Worm (Caenorhabditis elegans): ENCODE results near the gene Y4C6B.4.

DNA sequence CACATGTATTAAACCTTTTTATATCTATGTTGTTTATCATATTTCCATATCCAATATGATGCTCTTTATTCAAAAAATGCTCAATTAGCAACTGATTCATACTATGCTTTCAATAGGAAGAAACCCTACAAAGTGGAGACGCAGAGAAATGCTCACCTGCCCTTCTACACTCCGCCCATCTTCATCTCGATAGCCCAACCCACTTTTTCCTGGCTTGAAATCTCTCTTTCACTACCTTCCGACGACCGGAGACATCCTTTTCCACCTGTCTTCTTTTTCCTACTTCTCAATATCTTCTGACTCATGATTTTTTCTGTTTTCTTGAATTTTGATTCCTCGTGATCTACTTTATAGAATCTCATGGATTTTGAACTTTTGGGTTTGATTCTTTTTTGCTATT, 37.3 kb upstream of the Y4C6B.4 start:
- no peak for TF ChIP-seq nhr-77 (tag; optimal IDR thresholded peaks at IDR 0.05)
- TF ChIP-seq lin-14 (GFP tag; optimal IDR thresholded peaks at IDR 0.05), result no peak
- TF ChIP-seq grh-1 (GFP tag; IDR thresholded peaks at IDR 0.05), result no peak
- TF ChIP-seq mep-1 (tag; optimal IDR thresholded peaks at IDR 0.05), result no peak
- TF ChIP-seq zag-1 (tag; optimal IDR thresholded peaks at IDR 0.05), result no peak
- no peak for TF ChIP-seq rnt-1 (tag; optimal IDR thresholded peaks at IDR 0.05)
- no peak for TF ChIP-seq alr-1 (tag; optimal IDR thresholded peaks at IDR 0.05; ENCODE audit: borderline replicate concordance)
- TF ChIP-seq tbx-2 (tag; optimal IDR thresholded peaks at IDR 0.05), result no peak
- no peak for TF ChIP-seq nhr-28 (tag; optimal IDR thresholded peaks at IDR 0.05)
